Worm (Caenorhabditis elegans) whole organism, young adult: ENCODE results near the gene tebp-1.
A peak's percentile ranks its signal among the peaks of the same experiment; 100 is the strongest.

Source experiments
- B0035.1 ChIP-seq: sonication (generic microtip); optimal IDR thresholded peaks from 2 replicates; lab custom pipeline; 2016; ENCODE audit warnings: missing genetic modification characterization, mild to moderate bottlenecking, missing compliant biosample characterization, missing genotype, missing genetic modification reagents
- B0336.3 ChIP-seq: fragments of 200-800 bp; sonication (Bioruptor generic); IDR thresholded peaks from 2 replicates; pipeline ENCODE4 v1.3.6; 2022; ENCODE audit warnings: missing genetic modification characterization, missing compliant biosample characterization
- C17E4.6 ChIP-seq: fragments of 200-800 bp; sonication (Bioruptor generic); IDR thresholded peaks from 2 replicates; pipeline ENCODE4 v1.3.6; 2022; ENCODE audit warnings: missing genetic modification reagents, missing genetic modification characterization, missing compliant biosample characterization
- F23B12.7 ChIP-seq: sonication (generic microtip); optimal IDR thresholded peaks from 2 replicates; lab custom pipeline; 2017; ENCODE audit warnings: missing genetic modification characterization, mild to moderate bottlenecking, missing compliant biosample characterization, antibody characterized with exemption, moderate library complexity; ENCODE audit not compliant: insufficient read depth
- F33H1.4 ChIP-seq: fragments of 200-800 bp; sonication (Bioruptor generic); IDR thresholded peaks from 2 replicates; pipeline ENCODE4 v1.3.6; 2022; ENCODE audit warnings: missing genetic modification reagents, missing genetic modification characterization, missing compliant biosample characterization
- F39B2.1 ChIP-seq: fragments of 200-800 bp; sonication (Bioruptor generic); IDR thresholded peaks from 2 replicates; pipeline ENCODE4 v1.3.6; 2022; ENCODE audit warnings: missing genetic modification reagents, missing genetic modification characterization, missing compliant biosample characterization
- F52B5.7 ChIP-seq: sonication (generic microtip); optimal IDR thresholded peaks from 2 replicates; lab custom pipeline; 2016; ENCODE audit warnings: mild to moderate bottlenecking, missing genetic modification characterization, missing compliant biosample characterization
- F57A8.1 ChIP-seq: fragments of 200-800 bp; sonication (Bioruptor generic); optimal IDR thresholded peaks from 2 replicates; lab custom pipeline; 2018; ENCODE audit warnings: mild to moderate bottlenecking, missing genetic modification characterization, moderate library complexity, missing compliant biosample characterization
- F57C9.4 ChIP-seq: sonication (generic microtip); optimal IDR thresholded peaks from 2 replicates; lab custom pipeline; 2017; ENCODE audit warnings: mild to moderate bottlenecking, missing genetic modification characterization, missing compliant biosample characterization
- Y53F4B.3 ChIP-seq: fragments of 200-800 bp; sonication (Bioruptor generic); IDR thresholded peaks from 2 replicates; pipeline ENCODE4 v1.3.6; 2022; ENCODE audit warnings: missing genetic modification reagents, missing genetic modification characterization, missing compliant biosample characterization
- Y67H2A.10 ChIP-seq: fragments of 200-800 bp; sonication (Bioruptor generic); conservative IDR thresholded peaks from 2 replicates; pipeline ENCODE4 v1.3.6; 2022; ENCODE audit warnings: missing genetic modification reagents, missing genetic modification characterization, missing compliant biosample characterization
- ama-1 ChIP-seq, 3 experiments: fragments of 150-350 bp in 1 of 3; sonication (generic microtip) in 2 of 3; optimal IDR thresholded peaks; 2 replicates each; lab custom pipeline; 2014 to 2018; ENCODE audit warnings: missing biosample characterization in 2 of 3, missing genetic modification characterization in 2 of 3, missing genetic modification reagents in 2 of 3
- aptf-3 ChIP-seq: fragments of 200-800 bp; sonication (Bioruptor generic); IDR thresholded peaks from 2 replicates; pipeline ENCODE4 v1.3.6; 2022; ENCODE audit warnings: missing genetic modification characterization, missing compliant biosample characterization
- attf-3 ChIP-seq: fragments of 200-800 bp; sonication (Bioruptor generic); conservative IDR thresholded peaks from 2 replicates; pipeline ENCODE4 v1.3.6; 2022; ENCODE audit warnings: missing genetic modification reagents, missing genetic modification characterization, missing compliant biosample characterization
- bed-1 ChIP-seq: fragments of 200-800 bp; sonication (Bioruptor generic); IDR thresholded peaks from 2 replicates; pipeline ENCODE4 v1.3.6; 2022; ENCODE audit warnings: missing genetic modification reagents, missing genetic modification characterization, missing compliant biosample characterization
- ceh-100 ChIP-seq: fragments of 200-800 bp; sonication (Bioruptor generic); IDR thresholded peaks from 2 replicates; pipeline ENCODE4 v1.3.6; 2022; ENCODE audit warnings: missing genetic modification reagents, missing genetic modification characterization, missing compliant biosample characterization
- chd-7 ChIP-seq: sonication (generic microtip); optimal IDR thresholded peaks from 2 replicates; lab custom pipeline; 2016; ENCODE audit warnings: mild to moderate bottlenecking, missing genetic modification characterization, moderate library complexity, missing compliant biosample characterization
- egl-44 ChIP-seq: fragments of 200-800 bp; sonication (Bioruptor generic); IDR thresholded peaks from 2 replicates; pipeline ENCODE4 v1.3.6; 2022; ENCODE audit warnings: missing genetic modification reagents, missing genetic modification characterization, missing compliant biosample characterization
- hlh-26 ChIP-seq: fragments of 200-800 bp; sonication (Bioruptor generic); conservative IDR thresholded peaks from 2 replicates; pipeline ENCODE4 v1.3.6; 2022; ENCODE audit warnings: missing genetic modification reagents, missing genetic modification characterization, missing compliant biosample characterization
- hmg-20 ChIP-seq: fragments of 200-800 bp; sonication (Bioruptor generic); IDR thresholded peaks from 2 replicates; pipeline ENCODE4 v1.3.6; 2022; ENCODE audit warnings: missing genetic modification reagents, missing genetic modification characterization, missing compliant biosample characterization
- let-607 ChIP-seq, 2 experiments: fragments of 200-800 bp in 1 of 2; sonication (Bioruptor generic) in 1 of 2; sonication (generic microtip) in 1 of 2; optimal IDR thresholded peaks; 2 replicates each; lab custom pipeline; 2016 to 2018; ENCODE audit warnings: mild to moderate bottlenecking in 2 of 2, missing compliant biosample characterization in 2 of 2, missing genetic modification characterization in 2 of 2, moderate library complexity in 2 of 2, missing genotype in 1 of 2
- lin-40 ChIP-seq: sonication (generic microtip); optimal IDR thresholded peaks from 2 replicates; lab custom pipeline; 2016; ENCODE audit warnings: missing genetic modification characterization, mild to moderate bottlenecking, missing compliant biosample characterization, missing genotype, missing genetic modification reagents
- lin-54 ChIP-seq: fragments of 200-800 bp; sonication (Bioruptor generic); optimal IDR thresholded peaks from 2 replicates; lab custom pipeline; 2018; ENCODE audit warnings: mild to moderate bottlenecking, missing genetic modification characterization, missing compliant biosample characterization
- madf-10 ChIP-seq: sonication (generic microtip); optimal IDR thresholded peaks from 2 replicates; lab custom pipeline; 2016; ENCODE audit warnings: mild to moderate bottlenecking, missing genetic modification characterization, missing compliant biosample characterization
- madf-6 ChIP-seq: fragments of 200-800 bp; sonication (Bioruptor generic); IDR thresholded peaks from 2 replicates; pipeline ENCODE4 v1.3.6; 2022; ENCODE audit warnings: missing genetic modification reagents, missing genetic modification characterization, missing compliant biosample characterization
- mcd-1 ChIP-seq: fragments of 200-800 bp; sonication (Bioruptor generic); IDR thresholded peaks from 2 replicates; pipeline ENCODE4 v1.3.6; 2022; ENCODE audit warnings: missing genetic modification reagents, missing genetic modification characterization, missing compliant biosample characterization
- mes-4 ChIP-seq: sonication (generic microtip); optimal IDR thresholded peaks from 2 replicates; lab custom pipeline; 2016; ENCODE audit warnings: missing genotype, missing genetic modification characterization, missing compliant biosample characterization
- sdz-38 ChIP-seq: sonication (generic microtip); optimal IDR thresholded peaks from 2 replicates; lab custom pipeline; 2016; ENCODE audit warnings: missing genotype, missing genetic modification characterization, missing compliant biosample characterization
- snpc-1.1 ChIP-seq: sonication (generic microtip); optimal IDR thresholded peaks from 2 replicates; lab custom pipeline; 2017; ENCODE audit warnings: missing genetic modification characterization, mild to moderate bottlenecking, missing compliant biosample characterization, antibody characterized with exemption, moderate library complexity, missing genotype, missing genetic modification reagents; ENCODE audit not compliant: insufficient read depth
- snpc-3.4 ChIP-seq: sonication (generic microtip); optimal IDR thresholded peaks from 2 replicates; lab custom pipeline; 2017; ENCODE audit warnings: missing genetic modification characterization, mild to moderate bottlenecking, missing compliant biosample characterization, antibody characterized with exemption, moderate library complexity, missing genotype, missing genetic modification reagents
- somi-1 ChIP-seq: fragments of 200-800 bp; sonication (Bioruptor generic); optimal IDR thresholded peaks from 2 replicates; lab custom pipeline; 2018; ENCODE audit warnings: mild to moderate bottlenecking, missing genetic modification characterization, missing compliant biosample characterization
- unc-130 ChIP-seq: sonication (generic microtip); optimal IDR thresholded peaks from 2 replicates; lab custom pipeline; 2016; ENCODE audit warnings: missing genetic modification reagents, missing genetic modification characterization, missing compliant biosample characterization
- zfh-2 ChIP-seq: fragments of 200-800 bp; sonication (Bioruptor generic); conservative IDR thresholded peaks from 2 replicates; pipeline ENCODE4 v1.3.6; 2022; ENCODE audit warnings: missing genetic modification reagents, missing genetic modification characterization, missing compliant biosample characterization
- ztf-25 ChIP-seq: fragments of 200-800 bp; sonication (Bioruptor generic); IDR thresholded peaks from 2 replicates; pipeline ENCODE4 v1.3.6; 2022; ENCODE audit warnings: missing genetic modification reagents, missing genetic modification characterization, missing compliant biosample characterization
- ztf-6 ChIP-seq: fragments of 200-800 bp; sonication (Bioruptor generic); IDR thresholded peaks from 2 replicates; pipeline ENCODE4 v1.3.6; 2022; ENCODE audit warnings: missing genetic modification reagents, missing genetic modification characterization, missing compliant biosample characterization

Gene tebp-1

ce11 chrII:14357936-14358416 lies 3.8 kb upstream of the tebp-1 start, which contains the start of the genes agl-1 and pfs-2 (continued):
- no peak for TF ChIP-seq hmg-20 (GFP tag; lab: Robert Waterston, UW)
- peak; percentile 78 for TF ChIP-seq lin-54
- no peak for TF ChIP-seq mes-4 (tag; lab: Kevin White, UChicago)
- no peak for TF ChIP-seq F57C9.4 (tag; lab: Kevin White, UChicago)
- no peak for TF ChIP-seq sdz-38
- no peak for TF ChIP-seq somi-1 (GFP tag; lab: Kevin White, UChicago)
- TF ChIP-seq aptf-3 (GFP tag; lab: Robert Waterston, UW), result no peak
- TF ChIP-seq F52B5.7 (tag; lab: Kevin White, UChicago), result no peak
- no peak for TF ChIP-seq ama-1 (optimal IDR thresholded peaks at IDR 0.05; lab: Kevin White, UChicago)
- no peak for TF ChIP-seq ama-1 (GFP tag; optimal IDR thresholded peaks at IDR 0.05; lab: Kevin White, UChicago)
- TF ChIP-seq ceh-100 (GFP tag; lab: Robert Waterston, UW), result no peak
- no peak for TF ChIP-seq F39B2.1 (GFP tag; lab: Robert Waterston, UW)
- no peak for TF ChIP-seq Y67H2A.10 (GFP tag; lab: Robert Waterston, UW)
- peak; percentile 54 for TF ChIP-seq lin-40 (tag; lab: Kevin White, UChicago)
- TF ChIP-seq let-607 (tag; optimal IDR thresholded peaks at IDR 0.05; lab: Kevin White, UChicago), result no peak
- TF ChIP-seq ztf-25 (GFP tag; lab: Robert Waterston, UW), result no peak
- no peak for TF ChIP-seq snpc-3.4 (tag; lab: Kevin White, UChicago)
- TF ChIP-seq B0035.1 (tag; lab: Kevin White, UChicago), result no peak
- TF ChIP-seq unc-130, result no peak
- TF ChIP-seq mcd-1 (GFP tag; lab: Robert Waterston, UW), result peak; percentile 67
- TF ChIP-seq attf-3 (GFP tag; lab: Robert Waterston, UW), result no peak
- TF ChIP-seq F23B12.7, result peak; percentile 69
- TF ChIP-seq ztf-6 (GFP tag; lab: Robert Waterston, UW), result no peak
- no peak for TF ChIP-seq madf-10 (tag; lab: Kevin White, UChicago)
- TF ChIP-seq madf-6, result peak; percentile 50
- no peak for TF ChIP-seq chd-7 (tag; lab: Kevin White, UChicago)
- no peak for TF ChIP-seq F57A8.1
- peak; percentile 29; the same call in 1 of the 2 replicates for TF ChIP-seq F33H1.4 (GFP tag; lab: Robert Waterston, UW)
- TF ChIP-seq Y53F4B.3 (GFP tag; lab: Robert Waterston, UW), result no peak
- no peak for TF ChIP-seq snpc-1.1 (tag; lab: Kevin White, UChicago)
- TF ChIP-seq egl-44 (GFP tag; lab: Robert Waterston, UW), result no peak
- no peak for TF ChIP-seq B0336.3 (GFP tag; lab: Robert Waterston, UW)

- no peak for TF ChIP-seq hlh-26
- peak; percentile 8 for TF ChIP-seq snpc-1.1 (tag; lab: Kevin White, UChicago)
- TF ChIP-seq, all 124 proteins: peak for 1
Observed at ce11 chrII:14359007-14359406, 2.8 kb upstream of the tebp-1 start.

- peak; percentile 52; the same call in 1 of the 2 replicates for TF ChIP-seq zfh-2 (GFP tag; lab: Robert Waterston, UW)
- TF ChIP-seq C17E4.6 (GFP tag; lab: Robert Waterston, UW), result no peak
- TF ChIP-seq bed-1 (GFP tag; lab: Robert Waterston, UW), result 0 out of 2 replicates have a peak, but pooled peaks have one; percentile 4
- TF ChIP-seq, all 124 proteins: peak for 2
Observed at ce11 chrII:14360675-14361074, 1.1 kb upstream of the tebp-1 start.
